Worm (Caenorhabditis elegans): ENCODE results near the gene clp-7.

DNA sequence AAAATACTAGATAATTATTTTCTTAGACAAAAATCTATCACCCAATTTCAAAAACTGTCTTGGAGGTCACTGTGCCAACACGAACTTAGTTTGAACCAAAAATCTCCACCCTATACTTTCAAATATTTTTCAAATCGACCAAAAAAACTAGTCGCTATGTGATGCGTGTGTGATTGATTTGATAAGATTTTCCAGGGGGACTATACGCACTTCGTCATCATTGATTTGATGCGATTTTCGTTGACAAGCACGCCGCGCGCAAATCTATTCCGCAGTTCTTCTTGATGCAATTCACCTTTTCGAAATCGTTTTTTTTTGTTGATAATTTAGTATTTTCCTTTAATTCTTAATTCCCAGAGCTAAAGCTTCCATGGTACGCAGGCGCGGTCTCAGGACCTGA, 7.7 kb upstream of the clp-7 start:
- TF ChIP-seq nhr-237 (tag; optimal IDR thresholded peaks at IDR 0.05) (no peak), ztf-11 (tag; optimal IDR thresholded peaks at IDR 0.05) (no peak), unc-62 (GFP tag; optimal IDR thresholded peaks at IDR 0.05 in 1 of 2) (no peak), unc-62 (tag; optimal IDR thresholded peaks at IDR 0.05) (no peak), ZK337.2 (GFP tag; IDR thresholded peaks at IDR 0.05) (no peak), dpl-1 (GFP tag; optimal IDR thresholded peaks at IDR 0.05) (no peak), nhr-111 (GFP tag; optimal IDR thresholded peaks at IDR 0.05) (no peak), F49E8.2 (tag; optimal IDR thresholded peaks at IDR 0.05; ENCODE audit: borderline replicate concordance) (no peak), lin-38 (GFP tag; IDR thresholded peaks at IDR 0.05) (no peak), nhr-25 (tag; optimal IDR thresholded peaks at IDR 0.05; ENCODE audit: borderline replicate concordance, insufficient read depth) (no peak)
